Worm (Caenorhabditis elegans) whole organism, late embryonic: ENCODE results near the gene F44D12.6.

ENCODE experiments used
- C38D4.7 ChIP-seq: fragments of 200-800 bp; sonication (Bioruptor generic); optimal IDR thresholded peaks from 2 replicates; lab custom pipeline; 2018; ENCODE audit warnings: mild to moderate bottlenecking, missing genetic modification characterization, moderate library complexity, missing compliant biosample characterization
- ama-1 ChIP-seq: fragments of 150-350 bp; optimal IDR thresholded peaks from 2 replicates; lab custom pipeline; 2014
- ceh-19 ChIP-seq: fragments of 200-800 bp; sonication (Bioruptor generic); optimal IDR thresholded peaks from 2 replicates; lab custom pipeline; 2018; ENCODE audit warnings: mild to moderate bottlenecking, missing genetic modification characterization, missing compliant biosample characterization
- ets-4 ChIP-seq: sonication (generic microtip); optimal IDR thresholded peaks from 2 replicates; lab custom pipeline; 2016; ENCODE audit warnings: missing genetic modification characterization, missing compliant biosample characterization
- hlh-13 ChIP-seq: fragments of 200-800 bp; sonication (Bioruptor generic); optimal IDR thresholded peaks from 2 replicates; lab custom pipeline; 2018; ENCODE audit warnings: mild to moderate bottlenecking, missing genetic modification characterization, missing compliant biosample characterization
- hlh-6 ChIP-seq: sonication (generic microtip); optimal IDR thresholded peaks from 2 replicates; lab custom pipeline; 2016; ENCODE audit warnings: missing genotype, missing genetic modification characterization, missing compliant biosample characterization
- madf-2 ChIP-seq: sonication (generic microtip); optimal IDR thresholded peaks from 2 replicates; lab custom pipeline; 2017; ENCODE audit warnings: missing genetic modification characterization, missing compliant biosample characterization
- nhr-11 ChIP-seq: fragments of 150-350 bp; optimal IDR thresholded peaks from 2 replicates; lab custom pipeline; 2014; ENCODE audit warnings: missing biosample characterization, missing genetic modification characterization
- pag-3 ChIP-seq: sonication (generic microtip); optimal IDR thresholded peaks from 2 replicates; lab custom pipeline; 2016; ENCODE audit warnings: missing compliant biosample characterization, missing genetic modification characterization, borderline replicate concordance
- pha-4 ChIP-seq: fragments of 150-350 bp; optimal IDR thresholded peaks from 2 replicates; lab custom pipeline; 2018; ENCODE audit warnings: missing biosample characterization, missing genetic modification reagents, missing genetic modification characterization
- sox-4 ChIP-seq: sonication (generic microtip); optimal IDR thresholded peaks from 2 replicates; lab custom pipeline; 2017; ENCODE audit warnings: mild to moderate bottlenecking, missing genetic modification characterization, inconsistent platforms, missing compliant biosample characterization

DNA sequence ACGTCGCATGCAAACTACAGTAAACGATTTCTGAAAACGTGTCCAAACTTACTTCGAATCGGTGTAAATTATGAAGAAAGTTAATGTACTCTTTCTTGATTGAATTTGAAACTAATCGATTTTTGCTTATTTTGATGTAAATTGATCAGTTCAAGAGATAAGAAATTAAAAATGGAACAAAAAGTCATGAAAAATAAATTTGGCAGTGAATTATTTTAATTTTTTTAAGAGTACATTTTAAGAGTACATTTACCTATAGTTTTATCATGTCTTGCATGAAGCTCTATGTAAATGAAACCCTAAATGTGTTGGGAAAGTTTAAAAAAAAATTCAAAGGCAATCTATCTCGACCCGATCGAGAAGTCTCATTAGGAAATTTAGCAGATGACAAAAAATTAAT lies 23.0 kb downstream of the F44D12.6 start, which contains the start of gene T04B2.7:
- TF ChIP-seq C38D4.7 (no peak), pag-3 (tag; lab: Kevin White, UChicago) (no peak), pha-4 (no peak), hlh-6 (tag; lab: Kevin White, UChicago) (no peak), ets-4 (tag; lab: Kevin White, UChicago) (no peak), hlh-13 (GFP tag; lab: Kevin White, UChicago) (no peak), sox-4 (tag; lab: Kevin White, UChicago) (no peak), ama-1 (lab: Kevin White, UChicago) (no peak), nhr-11 (tag; lab: Kevin White, UChicago) (no peak), ceh-19 (GFP tag; lab: Kevin White, UChicago) (no peak), madf-2 (tag; lab: Kevin White, UChicago) (no peak)
